Worm (Caenorhabditis elegans) whole organism, L4/young adult: Measurements from ENCODE around the gene F49F1.2.

ENCODE experiments used
- dao-5 ChIP-seq: sonication (generic microtip); optimal IDR thresholded peaks from 2 replicates; lab custom pipeline; 2016; ENCODE audit warnings: missing genotype, missing genetic modification characterization, moderate library complexity, missing compliant biosample characterization
- him-1 ChIP-seq: sonication (generic microtip); optimal IDR thresholded peaks from 2 replicates; lab custom pipeline; 2016; ENCODE audit warnings: missing genotype, missing genetic modification reagents, missing genetic modification characterization, missing compliant biosample characterization

- no peak for TF ChIP-seq him-1 (tag; lab: Kevin White, UChicago)
- TF ChIP-seq dao-5 (tag; lab: Kevin White, UChicago), result no peak
These were observed 7.3 kb downstream of the F49F1.2 start, which contains the start of gene mul-1 for ce11 chrIV:4123083-4123482.
